Worm (Caenorhabditis elegans): Measurements from ENCODE around the gene pac-1.

The pac-1 gene

ce11 chrIII:8451181-8451580 is 43.6 kb upstream of the pac-1 start:
- TF ChIP-seq set-16 (GFP tag; IDR thresholded peaks at IDR 0.05), result no peak
- TF ChIP-seq nhr-111 (GFP tag; optimal IDR thresholded peaks at IDR 0.05), result no peak
- no peak for TF ChIP-seq snpc-1.2 (GFP tag; IDR thresholded peaks at IDR 0.05)
- no peak for TF ChIP-seq egl-43 (GFP tag; IDR thresholded peaks at IDR 0.05)
- TF ChIP-seq F49E8.2 (tag; optimal IDR thresholded peaks at IDR 0.05; ENCODE audit: borderline replicate concordance), result no peak
- TF ChIP-seq spr-1 (tag; optimal IDR thresholded peaks at IDR 0.05), result no peak
- TF ChIP-seq dmd-8 (GFP tag; IDR thresholded peaks at IDR 0.05), result no peak
- TF ChIP-seq lin-39 (tag; optimal IDR thresholded peaks at IDR 0.05), result no peak
- no peak for TF ChIP-seq dve-1 (tag; optimal IDR thresholded peaks at IDR 0.05; ENCODE audit: insufficient read depth)
- TF ChIP-seq skn-1 (tag; optimal IDR thresholded peaks at IDR 0.05), result no peak
- no peak for TF ChIP-seq unc-62 (GFP tag; optimal IDR thresholded peaks at IDR 0.05 in 1 of 2)
- TF ChIP-seq unc-62 (tag; optimal IDR thresholded peaks at IDR 0.05), result no peak
- no peak for TF ChIP-seq daf-19 (GFP tag; conservative IDR thresholded peaks at IDR 0.05)
- no peak for TF ChIP-seq lin-1 (GFP tag; IDR thresholded peaks at IDR 0.05)
- TF ChIP-seq lir-3 (tag; optimal IDR thresholded peaks at IDR 0.05), result no peak
- no peak for TF ChIP-seq T26A8.4 (GFP tag; IDR thresholded peaks at IDR 0.05)
- no peak for TF ChIP-seq F37D6.2 (tag; optimal IDR thresholded peaks at IDR 0.05)
- no peak for TF ChIP-seq spr-3 (GFP tag; optimal IDR thresholded peaks at IDR 0.05)
- TF ChIP-seq nhr-10 (tag; optimal IDR thresholded peaks at IDR 0.05), result no peak
- TF ChIP-seq mxl-3 (GFP tag; optimal IDR thresholded peaks at IDR 0.05), result no peak
- TF ChIP-seq daf-16 (GFP tag; optimal IDR thresholded peaks at IDR 0.05), result no peak
- TF ChIP-seq daf-16 (tag; optimal IDR thresholded peaks at IDR 0.05), result no peak

DNA sequence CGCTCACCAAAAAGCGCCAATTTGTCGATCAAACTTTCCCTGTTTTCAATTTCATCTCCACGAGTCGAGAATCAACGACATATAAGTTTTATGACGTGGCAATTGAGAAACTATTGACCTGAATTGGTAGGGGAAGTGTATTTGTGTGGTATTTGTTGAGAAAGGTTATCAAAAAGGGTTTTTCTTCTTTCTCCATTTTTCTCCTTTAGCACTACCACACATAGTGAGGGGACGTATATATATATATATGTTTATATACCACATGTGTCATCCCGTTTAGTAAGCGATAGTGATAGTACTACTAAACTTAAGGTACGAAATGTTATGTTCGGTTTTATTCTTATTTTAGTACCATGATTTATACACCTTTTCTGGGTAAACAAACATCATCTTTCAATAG is 37.2 kb upstream of the pac-1 start:
- TF ChIP-seq snpc-1.2 (GFP tag; IDR thresholded peaks at IDR 0.05) (no peak), nhr-48 (tag; optimal IDR thresholded peaks at IDR 0.05) (no peak), nhr-11 (tag; optimal IDR thresholded peaks at IDR 0.05) (no peak), aha-1 (tag) (peak; percentile 69), daf-16 (GFP tag; optimal IDR thresholded peaks at IDR 0.05) (no peak), daf-16 (tag; optimal IDR thresholded peaks at IDR 0.05) (no peak), egl-43 (GFP tag; IDR thresholded peaks at IDR 0.05) (no peak)

ce11 chrIII:8461410-8461809 is 33.4 kb upstream of the pac-1 start:
- TF ChIP-seq lsy-2 (tag; optimal IDR thresholded peaks at IDR 0.05), result peak in 1 of 2 experiments; percentile 77
- TF ChIP-seq mdl-1 (tag; optimal IDR thresholded peaks at IDR 0.05), result no peak

- TF ChIP-seq mdt-29 (GFP tag; IDR thresholded peaks at IDR 0.05), result no peak
- TF ChIP-seq T20F7.1 (GFP tag; optimal IDR thresholded peaks at IDR 0.05), result no peak
- no peak for TF ChIP-seq spr-3 (GFP tag; optimal IDR thresholded peaks at IDR 0.05)
- TF ChIP-seq lin-29 (GFP tag; IDR thresholded peaks at IDR 0.05), result no peak
- TF ChIP-seq fkh-10 (GFP tag; optimal IDR thresholded peaks at IDR 0.05), result no peak
- TF ChIP-seq ceh-44 (GFP tag; IDR thresholded peaks at IDR 0.05), result no peak
- no peak for TF ChIP-seq D1046.2 (GFP tag; IDR thresholded peaks at IDR 0.05)
- no peak for TF ChIP-seq hlh-30 (tag; optimal IDR thresholded peaks at IDR 0.05; ENCODE audit: insufficient read depth)
- TF ChIP-seq aly-2 (tag; optimal IDR thresholded peaks at IDR 0.05), result no peak
- TF ChIP-seq ceh-32 (tag; optimal IDR thresholded peaks at IDR 0.05; ENCODE audit: poor library complexity), result no peak
Observed at ce11 chrIII:8466735-8467134, 28.1 kb upstream of the pac-1 start, which contains the start of gene mig-39. Gene mig-39, plus strand, starts transcription at chrIII:8467035.

DNA sequence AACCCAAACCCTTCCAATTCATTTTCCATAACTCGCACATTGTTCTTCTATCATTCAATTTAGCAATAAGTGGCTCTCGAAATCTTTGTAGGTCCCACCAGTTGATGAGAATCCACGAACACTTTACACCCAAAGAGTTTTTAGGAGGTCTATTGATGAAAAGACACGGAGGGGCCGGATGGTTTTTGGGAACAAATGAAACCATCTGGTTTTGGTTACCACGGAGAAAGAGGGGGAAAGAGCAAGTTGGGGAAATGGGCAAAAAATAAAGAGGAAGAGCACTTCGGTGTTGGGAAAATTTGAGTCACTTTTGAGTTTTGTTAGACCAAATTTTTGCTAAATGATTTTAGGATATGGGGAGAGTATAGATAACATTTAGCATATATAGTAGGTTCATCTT is 27.3 kb upstream of the pac-1 start:
- TF ChIP-seq mxl-3 (GFP tag; optimal IDR thresholded peaks at IDR 0.05) (no peak), unc-62 (GFP tag; optimal IDR thresholded peaks at IDR 0.05 in 1 of 2) (peak in 1 of 2 experiments; percentile 81), unc-62 (tag; optimal IDR thresholded peaks at IDR 0.05) (no peak), fkh-10 (GFP tag; optimal IDR thresholded peaks at IDR 0.05) (no peak), aha-1 (tag) (peak; percentile 90)

All from whole organism, L4 larva.